Worm (Caenorhabditis elegans): ENCODE data around the gene F21A3.4.

ce11 chrV:15520398-15520797 is 16.0 kb upstream of the F21A3.4 start:
- TF ChIP-seq K11D2.4 (GFP tag; IDR thresholded peaks at IDR 0.05) = no peak
- no peak for TF ChIP-seq efl-1 (GFP tag; optimal IDR thresholded peaks at IDR 0.05)
- no peak for TF ChIP-seq ztf-18 (tag; optimal IDR thresholded peaks at IDR 0.05)
- no peak for TF ChIP-seq unc-62 (GFP tag; optimal IDR thresholded peaks at IDR 0.05)
- no peak for TF ChIP-seq akir-1 (GFP tag; optimal IDR thresholded peaks at IDR 0.05)
- no peak for TF ChIP-seq egl-18 (GFP tag; IDR thresholded peaks at IDR 0.05)
- no peak for TF ChIP-seq pha-4 (tag; optimal IDR thresholded peaks at IDR 0.05)
- TF ChIP-seq unc-130 (GFP tag; optimal IDR thresholded peaks at IDR 0.05) = no peak
- TF ChIP-seq ceh-91 (GFP tag; IDR thresholded peaks at IDR 0.05) = no peak
- TF ChIP-seq ama-1 (optimal IDR thresholded peaks at IDR 0.05) = no peak
- TF ChIP-seq ama-1 (GFP tag; optimal IDR thresholded peaks at IDR 0.05) = no peak
- no peak for TF ChIP-seq F52B5.7 (tag; optimal IDR thresholded peaks at IDR 0.05)
- TF ChIP-seq F57C9.4 (tag; optimal IDR thresholded peaks at IDR 0.05) = no peak
- TF ChIP-seq ztf-3 (GFP tag; optimal IDR thresholded peaks at IDR 0.05) = no peak
- no peak for TF ChIP-seq F57A8.1 (GFP tag; optimal IDR thresholded peaks at IDR 0.05)
